Worm (Caenorhabditis elegans): ENCODE measurements around the gene mksr-1.

mksr-1 gene

ce11 chrX:1089676-1090075 is 20.7 kb upstream of the mksr-1 start (continued):
- peak; percentile 71 for TF ChIP-seq pbrm-1 (GFP tag; IDR thresholded peaks at IDR 0.05)

DNA sequence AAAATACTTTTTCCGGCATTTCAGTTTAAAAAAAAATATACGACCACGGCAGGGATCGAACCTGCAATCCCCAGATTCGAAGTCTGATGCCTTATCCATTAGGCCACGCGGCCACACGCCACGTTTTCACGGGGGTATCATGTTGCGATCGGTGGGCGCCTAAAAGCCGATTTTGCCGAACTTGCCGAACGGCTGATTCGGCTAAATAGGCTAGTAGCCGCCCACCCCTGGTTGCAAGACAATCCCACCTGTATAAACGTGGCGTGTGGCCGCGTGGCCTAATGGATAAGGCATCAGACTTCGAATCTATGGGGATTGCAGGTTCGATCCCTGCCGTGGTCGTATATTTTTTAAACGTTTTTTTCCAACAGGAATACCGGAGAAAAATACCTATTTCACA is 20.2 kb upstream of the mksr-1 start:
- no peak for TF ChIP-seq lag-1 (GFP tag; IDR thresholded peaks at IDR 0.05)
- TF ChIP-seq nhr-179 (tag; optimal IDR thresholded peaks at IDR 0.05) = no peak
- no peak for TF ChIP-seq ztf-18 (tag; optimal IDR thresholded peaks at IDR 0.05)
- no peak for TF ChIP-seq egrh-3 (GFP tag; IDR thresholded peaks at IDR 0.05)
- TF ChIP-seq ZK185.1 (tag; optimal IDR thresholded peaks at IDR 0.05; ENCODE audit: poor library complexity, severe bottlenecking) = no peak
- TF ChIP-seq let-526 (GFP tag; IDR thresholded peaks at IDR 0.05) = no peak
- no peak for TF ChIP-seq B0336.3 (GFP tag; IDR thresholded peaks at IDR 0.05)
- no peak for TF ChIP-seq F23B12.7 (tag; optimal IDR thresholded peaks at IDR 0.05; ENCODE audit: insufficient read depth)
- no peak for TF ChIP-seq efl-1 (GFP tag; optimal IDR thresholded peaks at IDR 0.05)
- TF ChIP-seq hmg-20 (GFP tag; IDR thresholded peaks at IDR 0.05) = no peak
- no peak for TF ChIP-seq snpc-3.4 (tag; optimal IDR thresholded peaks at IDR 0.05)
- TF ChIP-seq mes-4 (tag; optimal IDR thresholded peaks at IDR 0.05) = no peak
- TF ChIP-seq tlf-1 (GFP tag; optimal IDR thresholded peaks at IDR 0.05) = no peak
- TF ChIP-seq hlh-12 (tag; optimal IDR thresholded peaks at IDR 0.05) = no peak
- no peak for TF ChIP-seq chd-7 (tag; optimal IDR thresholded peaks at IDR 0.05)
- TF ChIP-seq lin-26 (GFP tag; IDR thresholded peaks at IDR 0.05) = peak; percentile 57; the same call in 1 of the 2 replicates
- no peak for TF ChIP-seq ama-1 (optimal IDR thresholded peaks at IDR 0.05)
- TF ChIP-seq ama-1 (GFP tag; optimal IDR thresholded peaks at IDR 0.05) = no peak
- no peak for TF ChIP-seq lsl-1 (GFP tag; optimal IDR thresholded peaks at IDR 0.05)
- no peak for TF ChIP-seq hrde-1 (tag; optimal IDR thresholded peaks at IDR 0.05; ENCODE audit: borderline replicate concordance)
- TF ChIP-seq zim-3 (tag; optimal IDR thresholded peaks at IDR 0.05) = no peak
- no peak for TF ChIP-seq hsf-1 (GFP tag; IDR thresholded peaks at IDR 0.05)
- TF ChIP-seq nhr-80 (tag; optimal IDR thresholded peaks at IDR 0.05) = no peak
- TF ChIP-seq nfya-2 (GFP tag; IDR thresholded peaks at IDR 0.05) = no peak
- TF ChIP-seq unc-62 (GFP tag; optimal IDR thresholded peaks at IDR 0.05) = no peak
- peak; percentile 49; the same call in 1 of the 2 replicates for TF ChIP-seq pbrm-1 (GFP tag; IDR thresholded peaks at IDR 0.05)
- peak; percentile 20; the same call in 1 of the 2 replicates for TF ChIP-seq B0019.2 (GFP tag; conservative IDR thresholded peaks at IDR 0.05)
- TF ChIP-seq repo-1 (tag; optimal IDR thresholded peaks at IDR 0.05) = no peak
- TF ChIP-seq ztf-28 (GFP tag; IDR thresholded peaks at IDR 0.05) = no peak
- 0 out of 2 replicates have a peak, but pooled peaks have one; percentile 39 for TF ChIP-seq ekl-4 (GFP tag; IDR thresholded peaks at IDR 0.05)
- no peak for TF ChIP-seq aptf-3 (GFP tag; IDR thresholded peaks at IDR 0.05)
- no peak for TF ChIP-seq F10E7.11 (tag; optimal IDR thresholded peaks at IDR 0.05)
- TF ChIP-seq mcd-1 (GFP tag; IDR thresholded peaks at IDR 0.05) = no peak
- no peak for TF ChIP-seq snpc-1.3 (tag; optimal IDR thresholded peaks at IDR 0.05; ENCODE audit: insufficient read depth)
- TF ChIP-seq C17E4.6 (GFP tag; IDR thresholded peaks at IDR 0.05) = no peak
- TF ChIP-seq Y95B8A.8 (GFP tag; IDR thresholded peaks at IDR 0.05) = 0 out of 2 replicates have a peak, but pooled peaks have one; percentile 33
- no peak for TF ChIP-seq attf-3 (GFP tag; conservative IDR thresholded peaks at IDR 0.05)
- TF ChIP-seq rpc-1 (optimal IDR thresholded peaks at IDR 0.05) = peak; percentile 30
- peak; percentile 65 for TF ChIP-seq rpc-1 (tag; optimal IDR thresholded peaks at IDR 0.05)
- TF ChIP-seq snpc-4 (GFP tag; optimal IDR thresholded peaks at IDR 0.05) = no peak
- no peak for TF ChIP-seq snpc-4 (tag; optimal IDR thresholded peaks at IDR 0.05)
- no peak for TF ChIP-seq nhr-27 (tag; optimal IDR thresholded peaks at IDR 0.05)
- no peak for TF ChIP-seq D2030.7 (GFP tag; IDR thresholded peaks at IDR 0.05)
- TF ChIP-seq sptf-2 (GFP tag; optimal IDR thresholded peaks at IDR 0.05) = no peak
- peak; percentile 74 for TF ChIP-seq tbp1 (GFP tag; optimal IDR thresholded peaks at IDR 0.05)
- TF ChIP-seq B0261.1 (tag; optimal IDR thresholded peaks at IDR 0.05) = no peak
- no peak for TF ChIP-seq dpff-1 (tag; optimal IDR thresholded peaks at IDR 0.05)
- 0 out of 2 replicates have a peak, but pooled peaks have one; percentile 26 for TF ChIP-seq ztf-25 (GFP tag; IDR thresholded peaks at IDR 0.05)
